Fruit fly (Drosophila melanogaster) Kc167 (cell line): Measurements from ENCODE around the gene CG12984.

Source experiments
- Myc ChIP-seq: fragments of >200 bp; optimal IDR thresholded peaks from 2 replicates; lab custom pipeline; 2017; ENCODE audit warnings: missing external identifiers
- Sin3A ChIP-seq: fragments of >200 bp; optimal IDR thresholded peaks from 2 replicates; lab custom pipeline; 2018; ENCODE audit warnings: missing external identifiers
- insv ChIP-seq: fragments of >200 bp; optimal IDR thresholded peaks from 3 replicates; lab custom pipeline; 2018; ENCODE audit warnings: missing external identifiers
- psq ChIP-seq: fragments of >200 bp; optimal IDR thresholded peaks from 2 replicates; lab custom pipeline; 2017; ENCODE audit warnings: missing external identifiers
- ttk ChIP-seq: sonication (Bioruptor generic); optimal IDR thresholded peaks from 2 replicates; lab custom pipeline; 2017; ENCODE audit warnings: missing external identifiers

dm6 chr3L:21009405-21010120, 18.1 kb downstream of the CG12984 start:
- TF ChIP-seq psq (lab: Kevin White, UChicago), result no peak
- TF ChIP-seq Sin3A (lab: Kevin White, UChicago), result no peak
- no peak for TF ChIP-seq ttk
- TF ChIP-seq Myc, result no peak
- TF ChIP-seq insv, result no peak
